Worm (Caenorhabditis elegans) whole organism, mixed stage, embryonic: ENCODE measurements around the gene ZK180.5.

Experiments used
- blmp-1 ChIP-seq: fragments of 150-350 bp; optimal IDR thresholded peaks from 2 replicates; lab custom pipeline; 2014; ENCODE audit warnings: missing biosample characterization, missing genetic modification characterization
- elt-1 ChIP-seq: sonication (generic microtip); optimal IDR thresholded peaks from 2 replicates; lab custom pipeline; 2017; ENCODE audit warnings: missing genetic modification characterization, mild to moderate bottlenecking, missing compliant biosample characterization, antibody characterized with exemption, moderate library complexity, borderline replicate concordance; ENCODE audit not compliant: insufficient read depth
- lin-13 ChIP-seq: fragments of 150-350 bp; optimal IDR thresholded peaks from 2 replicates; lab custom pipeline; 2014; ENCODE audit warnings: missing biosample characterization, missing genetic modification characterization
- lsy-2 ChIP-seq: fragments of 150-350 bp; optimal IDR thresholded peaks from 2 replicates; lab custom pipeline; 2014; ENCODE audit warnings: missing biosample characterization, missing genetic modification characterization
- nhr-12 ChIP-seq: fragments of 150-350 bp; optimal IDR thresholded peaks from 2 replicates; lab custom pipeline; 2014; ENCODE audit warnings: missing biosample characterization, missing genetic modification characterization
- nhr-237 ChIP-seq: fragments of 150-350 bp; optimal IDR thresholded peaks from 2 replicates; lab custom pipeline; 2014; ENCODE audit warnings: missing biosample characterization, missing genetic modification characterization
- nhr-28 ChIP-seq: fragments of 150-350 bp; optimal IDR thresholded peaks from 2 replicates; lab custom pipeline; 2014; ENCODE audit warnings: missing biosample characterization, missing genetic modification characterization
- nhr-76 ChIP-seq: sonication (generic microtip); optimal IDR thresholded peaks from 2 replicates; lab custom pipeline; 2017; ENCODE audit warnings: missing biosample characterization, missing genetic modification characterization
- pha-4 ChIP-seq: fragments of 150-350 bp; optimal IDR thresholded peaks from 2 replicates; lab custom pipeline; 2018; ENCODE audit warnings: missing biosample characterization, missing genetic modification reagents, missing genetic modification characterization
- snpc-4 ChIP-seq: fragments of 150-350 bp; optimal IDR thresholded peaks from 2 replicates; lab custom pipeline; 2014; ENCODE audit warnings: missing biosample characterization, missing genetic modification characterization
- unc-39 ChIP-seq: fragments of 150-350 bp; optimal IDR thresholded peaks from 2 replicates; lab custom pipeline; 2014; ENCODE audit warnings: missing biosample characterization, missing genetic modification characterization
- ztf-11 ChIP-seq: fragments of 150-350 bp; optimal IDR thresholded peaks from 2 replicates; lab custom pipeline; 2014; ENCODE audit warnings: missing biosample characterization, missing genetic modification characterization

ce11 chrIV:4478612-4479011 lies 38.4 kb downstream of the ZK180.5 start:
- no peak for TF ChIP-seq pha-4 (tag; lab: Kevin White, UChicago)
- no peak for TF ChIP-seq nhr-28
- no peak for TF ChIP-seq blmp-1 (tag; lab: Kevin White, UChicago)
- TF ChIP-seq lin-13 (tag; lab: Kevin White, UChicago): no peak
- TF ChIP-seq nhr-237: no peak
- TF ChIP-seq nhr-12 (tag; lab: Kevin White, UChicago): no peak
- TF ChIP-seq ztf-11 (tag; lab: Kevin White, UChicago): no peak
- TF ChIP-seq nhr-76 (tag; lab: Kevin White, UChicago): no peak
- TF ChIP-seq unc-39 (tag; lab: Kevin White, UChicago): no peak
- TF ChIP-seq elt-1: no peak
- no peak for TF ChIP-seq lsy-2 (tag; lab: Kevin White, UChicago)
- no peak for TF ChIP-seq snpc-4
